Fruit fly (Drosophila melanogaster): ENCODE data around the gene mid.

Gene mid

dm6 chr2L:5496468-5497093 is 35.1 kb downstream of the mid start (continued):
- TF ChIP-seq CG13624 (GFP tag; optimal IDR thresholded peaks at IDR 0.05) (peak; percentile 44), disco-r (GFP tag; optimal IDR thresholded peaks at IDR 0.05) (no peak), CG1603 (tag; optimal IDR thresholded peaks at IDR 0.05) (peak; percentile 73), tna (GFP tag; IDR thresholded peaks at IDR 0.05; ENCODE audit: partially characterized antibody) (no peak), CG4707 (GFP tag; optimal IDR thresholded peaks at IDR 0.05) (peak; percentile 57), HLH4C (GFP tag; IDR thresholded peaks at IDR 0.05; ENCODE audit: partially characterized antibody) (no peak), pho (GFP tag; optimal IDR thresholded peaks at IDR 0.05) (no peak), CG8290 (GFP tag; optimal IDR thresholded peaks at IDR 0.05) (peak; percentile 57), CG8290 (tag; optimal IDR thresholded peaks at IDR 0.05) (peak in 1 of 2 experiments; percentile 27), ranshi (GFP tag; IDR thresholded peaks at IDR 0.05) (peak; percentile 54), pan (optimal IDR thresholded peaks at IDR 0.05) (no peak), pan (GFP tag; optimal IDR thresholded peaks at IDR 0.05 in 1 of 2, IDR thresholded peaks at IDR 0.05 in 1 of 2) (no peak), CG43689 (GFP tag; IDR thresholded peaks at IDR 0.05) (no peak), Hmx (GFP tag; optimal IDR thresholded peaks at IDR 0.05) (no peak), CG14441 (GFP tag; IDR thresholded peaks at IDR 0.05) (peak; percentile 43), pros (GFP tag; optimal IDR thresholded peaks at IDR 0.05) (no peak), trem (tag; optimal IDR thresholded peaks at IDR 0.05) (peak; percentile 59), Nf-YB (GFP tag; optimal IDR thresholded peaks at IDR 0.05) (peak; percentile 44), CG10959 (GFP tag; IDR thresholded peaks at IDR 0.05) (peak; percentile 54), CG9817 (tag; optimal IDR thresholded peaks at IDR 0.05) (peak; percentile 62), CG1832 (GFP tag; optimal IDR thresholded peaks at IDR 0.05) (no peak), Myb (GFP tag; optimal IDR thresholded peaks at IDR 0.05) (peak; percentile 14), klu (GFP tag; IDR thresholded peaks at IDR 0.05) (0 out of 2 replicates have a peak, but pooled peaks have one; percentile 33), Atf-2 (GFP tag; optimal IDR thresholded peaks at IDR 0.05) (peak; percentile 10), CG12219 (GFP tag; optimal IDR thresholded peaks at IDR 0.05) (peak; percentile 36), CG4854 (GFP tag; optimal IDR thresholded peaks at IDR 0.05) (no peak), CG32767 (GFP tag; IDR thresholded peaks at IDR 0.05) (0 out of 2 replicates have a peak, but pooled peaks have one; percentile 40), CG12236 (GFP tag; optimal IDR thresholded peaks at IDR 0.05) (peak; percentile 4), CG6854 (GFP tag; optimal IDR thresholded peaks at IDR 0.05) (no peak), crp (GFP tag; optimal IDR thresholded peaks at IDR 0.05) (no peak), CG10321 (GFP tag; IDR thresholded peaks at IDR 0.05) (no peak; the same call in 1 of the 2 replicates), CG8944 (GFP tag; optimal IDR thresholded peaks at IDR 0.05) (peak; percentile 11), CG6175 (GFP tag; IDR thresholded peaks at IDR 0.05) (no peak), prd (optimal IDR thresholded peaks at IDR 0.05) (no peak), prd (GFP tag; IDR thresholded peaks at IDR 0.05) (peak; percentile 66; the same call in 2 of the 3 replicates), br (optimal IDR thresholded peaks at IDR 0.05) (no peak), Dbx (GFP tag; IDR thresholded peaks at IDR 0.05) (no peak), esg (GFP tag; conservative IDR thresholded peaks at IDR 0.05) (peak; percentile 57), MTF-1 (GFP tag; optimal IDR thresholded peaks at IDR 0.05; ENCODE audit: borderline replicate concordance) (peak; percentile 19), org-1 (GFP tag; optimal IDR thresholded peaks at IDR 0.05) (no peak), CG3065 (GFP tag; optimal IDR thresholded peaks at IDR 0.05) (no peak), Gsc (GFP tag; IDR thresholded peaks at IDR 0.05) (no peak), Xrp1 (GFP tag; IDR thresholded peaks at IDR 0.05) (peak; percentile 80), Deaf1 (tag; optimal IDR thresholded peaks at IDR 0.05) (peak; percentile 26), Dll (GFP tag; IDR thresholded peaks at IDR 0.05; ENCODE audit: partially characterized antibody) (no peak), Sry-β (GFP tag; optimal IDR thresholded peaks at IDR 0.05) (no peak), YL-1 (GFP tag; optimal IDR thresholded peaks at IDR 0.05) (no peak), Hand (GFP tag; optimal IDR thresholded peaks at IDR 0.05) (no peak), fd102C (GFP tag; optimal IDR thresholded peaks at IDR 0.05) (no peak), dmrt99B (tag; optimal IDR thresholded peaks at IDR 0.05) (peak; percentile 65), Six4 (GFP tag; optimal IDR thresholded peaks at IDR 0.05) (peak; percentile 51)

Measured in whole organism, embryonic.